Worm (Caenorhabditis elegans) whole organism, L4 larva: ENCODE measurements around the gene srlf-11.
A peak's percentile ranks its signal among the peaks of the same experiment; 100 is the strongest.

Source experiments
- F10B5.3 ChIP-seq: sonication (generic microtip); optimal IDR thresholded peaks from 2 replicates; lab custom pipeline; 2016; ENCODE audit warnings: mild to moderate bottlenecking, missing genetic modification characterization, missing compliant biosample characterization
- Y105C5A.15 ChIP-seq: fragments of 200-800 bp; sonication (Bioruptor generic); IDR thresholded peaks from 2 replicates; pipeline ENCODE4 v1.3.6; 2022; ENCODE audit warnings: missing genetic modification characterization, missing compliant biosample characterization
- Y5F2A.4 ChIP-seq: fragments of 200-800 bp; sonication (Bioruptor generic); optimal IDR thresholded peaks from 2 replicates; lab custom pipeline; 2018; ENCODE audit warnings: mild to moderate bottlenecking, missing genetic modification characterization, missing compliant biosample characterization
- ZK337.2 ChIP-seq: fragments of 200-800 bp; sonication (Bioruptor generic); IDR thresholded peaks from 2 replicates; pipeline ENCODE4 v1.3.6; 2022; ENCODE audit warnings: missing genetic modification reagents, missing genetic modification characterization, missing compliant biosample characterization
- ZK546.5 ChIP-seq, 2 experiments: sonication (generic microtip); optimal IDR thresholded peaks; 2 replicates each; lab custom pipeline; 2017; ENCODE audit warnings: missing biosample characterization in 2 of 2, missing genetic modification characterization in 2 of 2
- aha-1 ChIP-seq: fragments of 150-350 bp; peaks from one replicate; lab custom pipeline; 2014; ENCODE audit warnings: missing biosample characterization, missing genetic modification characterization
- aly-2 ChIP-seq: sonication (generic microtip); optimal IDR thresholded peaks from 2 replicates; lab custom pipeline; 2018; ENCODE audit warnings: missing biosample characterization, missing genetic modification characterization
- ceh-20 ChIP-seq: fragments of 200-800 bp; sonication (Bioruptor generic); IDR thresholded peaks from 2 replicates; pipeline ENCODE4 v1.3.6; 2022; ENCODE audit warnings: missing genetic modification reagents, missing genetic modification characterization, missing compliant biosample characterization
- ceh-44 ChIP-seq: fragments of 200-800 bp; sonication (Bioruptor generic); IDR thresholded peaks from 2 replicates; pipeline ENCODE4 v1.3.6; 2022; ENCODE audit warnings: missing genetic modification reagents, missing genetic modification characterization, missing compliant biosample characterization
- ceh-62 ChIP-seq: sonication (generic microtip); optimal IDR thresholded peaks from 2 replicates; lab custom pipeline; 2017; ENCODE audit warnings: missing biosample characterization, missing genetic modification characterization
- ces-1 ChIP-seq: fragments of 150-350 bp; sonication (generic microtip); optimal IDR thresholded peaks from 4 replicates; lab custom pipeline; 2014; ENCODE audit warnings: missing biosample characterization, missing genetic modification reagents, missing genetic modification characterization
- ctbp-1 ChIP-seq: fragments of 200-800 bp; sonication (Bioruptor generic); IDR thresholded peaks from 2 replicates; pipeline ENCODE4 v1.3.6; 2022; ENCODE audit warnings: missing genetic modification reagents, missing genetic modification characterization, missing compliant biosample characterization
- dpl-1 ChIP-seq: fragments of 150-350 bp; optimal IDR thresholded peaks from 2 replicates; lab custom pipeline; 2014; ENCODE audit warnings: missing biosample characterization, missing genetic modification reagents, missing genetic modification characterization
- duxl-1 ChIP-seq: sonication (generic microtip); optimal IDR thresholded peaks from 2 replicates; lab custom pipeline; 2016; ENCODE audit warnings: mild to moderate bottlenecking, missing genetic modification characterization, moderate library complexity, missing compliant biosample characterization; ENCODE audit not compliant: poor library complexity
- egl-27 ChIP-seq: sonication (generic microtip); optimal IDR thresholded peaks from 3 replicates; lab custom pipeline; 2017; ENCODE audit warnings: missing biosample characterization, missing genetic modification reagents, missing genetic modification characterization
- egl-43 ChIP-seq: fragments of 200-800 bp; sonication (Bioruptor generic); IDR thresholded peaks from 2 replicates; pipeline ENCODE4 v1.3.6; 2022; ENCODE audit warnings: missing genetic modification reagents, missing genetic modification characterization, missing compliant biosample characterization
- hlh-30 ChIP-seq: sonication (generic microtip); optimal IDR thresholded peaks from 2 replicates; lab custom pipeline; 2017; ENCODE audit warnings: antibody characterized with exemption, mild to moderate bottlenecking, missing genetic modification characterization, missing compliant biosample characterization; ENCODE audit not compliant: insufficient read depth
- lim-7 ChIP-seq: fragments of 200-800 bp; sonication (Bioruptor generic); IDR thresholded peaks from 2 replicates; pipeline ENCODE4 v1.3.6; 2022; ENCODE audit warnings: missing genetic modification characterization, missing compliant biosample characterization
- lin-15B ChIP-seq: fragments of 150-350 bp; sonication (generic microtip); optimal IDR thresholded peaks from 3 replicates; lab custom pipeline; 2014; ENCODE audit warnings: missing biosample characterization, missing genetic modification characterization
- lin-29 ChIP-seq: fragments of 200-800 bp; sonication (Bioruptor generic); IDR thresholded peaks from 2 replicates; pipeline ENCODE4 v1.3.6; 2022; ENCODE audit warnings: missing genetic modification reagents, missing genetic modification characterization, missing compliant biosample characterization
- lir-3 ChIP-seq: sonication (generic microtip); optimal IDR thresholded peaks from 2 replicates; lab custom pipeline; 2016; ENCODE audit warnings: mild to moderate bottlenecking, missing genetic modification characterization, missing compliant biosample characterization
- madf-9 ChIP-seq: fragments of 200-800 bp; sonication (Bioruptor generic); conservative IDR thresholded peaks from 2 replicates; pipeline ENCODE4 v1.3.6; 2022; ENCODE audit warnings: missing genetic modification reagents, missing genetic modification characterization, missing compliant biosample characterization
- mdt-29 ChIP-seq: fragments of 200-800 bp; sonication (Bioruptor generic); IDR thresholded peaks from 2 replicates; pipeline ENCODE4 v1.3.6; 2022; ENCODE audit warnings: missing genetic modification reagents, missing genetic modification characterization, missing compliant biosample characterization
- mes-2 ChIP-seq: sonication (generic microtip); optimal IDR thresholded peaks from 2 replicates; lab custom pipeline; 2016; ENCODE audit warnings: missing genotype, mild to moderate bottlenecking, missing genetic modification characterization, missing compliant biosample characterization; ENCODE audit not compliant: poor library complexity, severe bottlenecking
- nhr-102 ChIP-seq: sonication (generic microtip); optimal IDR thresholded peaks from 2 replicates; lab custom pipeline; 2016; ENCODE audit warnings: mild to moderate bottlenecking, missing genetic modification characterization, moderate library complexity, missing compliant biosample characterization
- nhr-111 ChIP-seq: fragments of 200-800 bp; sonication (Bioruptor generic); optimal IDR thresholded peaks from 2 replicates; lab custom pipeline; 2018; ENCODE audit warnings: mild to moderate bottlenecking, missing genetic modification characterization, missing compliant biosample characterization
- nhr-237 ChIP-seq: sonication (generic microtip); optimal IDR thresholded peaks from 2 replicates; lab custom pipeline; 2017; ENCODE audit warnings: missing biosample characterization, missing genetic modification characterization
- nhr-77 ChIP-seq: fragments of 150-350 bp; optimal IDR thresholded peaks from 2 replicates; lab custom pipeline; 2014; ENCODE audit warnings: missing biosample characterization, missing genetic modification characterization
- php-3 ChIP-seq: fragments of 200-800 bp; sonication (Bioruptor generic); IDR thresholded peaks from 2 replicates; pipeline ENCODE4 v1.3.6; 2022; ENCODE audit warnings: missing genetic modification reagents, missing genetic modification characterization, missing compliant biosample characterization
- sdz-12 ChIP-seq: fragments of 200-800 bp; sonication (Bioruptor generic); optimal IDR thresholded peaks from 2 replicates; lab custom pipeline; 2018; ENCODE audit warnings: mild to moderate bottlenecking, missing genetic modification characterization, missing compliant biosample characterization
- set-16 ChIP-seq: fragments of 200-800 bp; sonication (Bioruptor generic); IDR thresholded peaks from 2 replicates; pipeline ENCODE4 v1.3.6; 2022; ENCODE audit warnings: missing genetic modification reagents, missing genetic modification characterization, missing compliant biosample characterization
- snpc-1.2 ChIP-seq: fragments of 200-800 bp; sonication (Bioruptor generic); IDR thresholded peaks from 2 replicates; pipeline ENCODE4 v1.3.6; 2022; ENCODE audit warnings: missing genetic modification reagents, missing genetic modification characterization, missing compliant biosample characterization
- spr-1 ChIP-seq: sonication (generic microtip); optimal IDR thresholded peaks from 2 replicates; lab custom pipeline; 2016; ENCODE audit warnings: mild to moderate bottlenecking, missing genetic modification characterization, missing compliant biosample characterization
- tag-97 ChIP-seq: fragments of 200-800 bp; sonication (Bioruptor generic); IDR thresholded peaks from 2 replicates; pipeline ENCODE4 v1.3.6; 2022; ENCODE audit warnings: missing genetic modification characterization, missing compliant biosample characterization
- tra-1 ChIP-seq: fragments of 200-800 bp; sonication (Bioruptor generic); IDR thresholded peaks from 2 replicates; pipeline ENCODE4 v1.3.6; 2022; ENCODE audit warnings: missing genetic modification reagents, missing genetic modification characterization, missing compliant biosample characterization

Gene srlf-11

ce11 chrIV:10894255-10894654, 8.4 kb upstream of the srlf-11 start, which contains the start of gene srlf-14:
Gene srlf-14, minus strand, starts transcription at chrIV:10894355.
- TF ChIP-seq nhr-237 (no peak), aha-1 (peak; percentile 65)

ce11 chrIV:10891993-10892392, 6.2 kb upstream of the srlf-11 start, which contains the start of gene srlf-12:
Gene srlf-12, minus strand, starts transcription at chrIV:10892093.
- TF ChIP-seq Y5F2A.4 (GFP tag; lab: Kevin White, UChicago), result no peak
- TF ChIP-seq lim-7 (GFP tag; lab: Robert Waterston, UW), result no peak
- TF ChIP-seq aha-1, result no peak
- TF ChIP-seq set-16 (GFP tag; lab: Robert Waterston, UW), result no peak
- TF ChIP-seq aly-2, result no peak
- no peak for TF ChIP-seq nhr-102 (tag; lab: Kevin White, UChicago)
- TF ChIP-seq ceh-20 (GFP tag; lab: Robert Waterston, UW), result no peak
- TF ChIP-seq ZK546.5 (tag; optimal IDR thresholded peaks at IDR 0.05; lab: Kevin White, UChicago), result no peak
- TF ChIP-seq lin-15B (tag; lab: Kevin White, UChicago), result no peak
- no peak for TF ChIP-seq madf-9

- no peak for TF ChIP-seq spr-1
Measured at ce11 chrIV:10889820-10890462, 4.1 kb upstream of the srlf-11 start, which contains the start of gene F13E9.15. Gene F13E9.15, minus strand, starts transcription at chrIV:10889870.

ce11 chrIV:10887285-10887684, 1.5 kb upstream of the srlf-11 start, which contains the start of gene F13E9.16:
Gene F13E9.16, minus strand, starts transcription at chrIV:10887385.
- TF ChIP-seq aha-1 (no peak), hlh-30 (no peak), nhr-111 (no peak), ZK337.2 (GFP tag; lab: Robert Waterston, UW) (no peak), snpc-1.2 (GFP tag; lab: Robert Waterston, UW) (no peak), nhr-77 (no peak), spr-1 (no peak), ces-1 (GFP tag; lab: Kevin White, UChicago) (no peak), egl-27 (tag; lab: Kevin White, UChicago) (no peak), lim-7 (GFP tag; lab: Robert Waterston, UW) (no peak), ceh-44 (GFP tag; lab: Robert Waterston, UW) (no peak)

- TF ChIP-seq nhr-77, result no peak
- TF ChIP-seq php-3 (GFP tag; lab: Robert Waterston, UW), result no peak
- TF ChIP-seq tra-1 (GFP tag; lab: Robert Waterston, UW), result no peak
- TF ChIP-seq ceh-62, result no peak
- no peak for TF ChIP-seq duxl-1 (tag; lab: Kevin White, UChicago)
- no peak for TF ChIP-seq Y105C5A.15 (GFP tag; lab: Robert Waterston, UW)
- TF ChIP-seq mes-2 (tag; lab: Kevin White, UChicago), result no peak
- TF ChIP-seq sdz-12, result no peak
- TF ChIP-seq ces-1 (GFP tag; lab: Kevin White, UChicago), result no peak
- no peak for TF ChIP-seq ctbp-1
- no peak for TF ChIP-seq egl-43
- TF ChIP-seq tag-97 (GFP tag; lab: Robert Waterston, UW), result no peak
- TF ChIP-seq lir-3 (tag; lab: Kevin White, UChicago), result no peak
- TF ChIP-seq Y5F2A.4 (GFP tag; lab: Kevin White, UChicago), result no peak
- no peak for TF ChIP-seq dpl-1 (GFP tag; lab: Kevin White, UChicago)
- TF ChIP-seq F10B5.3, result no peak
- no peak for TF ChIP-seq mdt-29 (GFP tag; lab: Robert Waterston, UW)
- TF ChIP-seq lin-29 (GFP tag; lab: Robert Waterston, UW), result no peak
Measured at ce11 chrIV:10884263-10884662, 1.6 kb downstream of the srlf-11 start, which contains the start of gene F13E9.5. Gene F13E9.5, minus strand, starts transcription at chrIV:10884363.
